Fruit fly (Drosophila melanogaster) whole organism, embryonic: ENCODE results near the gene Mlc1.
A peak's percentile ranks its signal among the peaks of the same experiment; 100 is the strongest.

Experiments
- Ada2b ChIP-seq: fragments of 200-800 bp; sonication (Bioruptor generic); IDR thresholded peaks from 2 replicates; pipeline ENCODE4 v1.3.6; 2022; ENCODE audit warnings: missing biosample characterization, missing genetic modification characterization
- CG10209 ChIP-seq: fragments of 200-800 bp; sonication (Bioruptor generic); optimal IDR thresholded peaks from 3 replicates; lab custom pipeline; 2017; ENCODE audit warnings: missing biosample characterization, mild to moderate bottlenecking, missing genetic modification characterization, missing genetic modification reagents
- CG10366 ChIP-seq: fragments of 200-800 bp; sonication (Bioruptor generic); IDR thresholded peaks from 2 replicates; pipeline ENCODE4 v1.3.6; 2022; ENCODE audit warnings: missing biosample characterization, missing genetic modification characterization
- CG11695 ChIP-seq: fragments of 200-800 bp; sonication (Bioruptor generic); IDR thresholded peaks from 3 replicates; pipeline ENCODE4 v1.3.6; 2022; ENCODE audit warnings: missing biosample characterization, missing genetic modification characterization
- CG13624 ChIP-seq: fragments of 200-800 bp; sonication (Bioruptor generic); optimal IDR thresholded peaks from 2 replicates; lab custom pipeline; 2016; ENCODE audit warnings: missing biosample characterization, missing genetic modification characterization
- CG14050 ChIP-seq: fragments of 200-800 bp; sonication (Bioruptor generic); IDR thresholded peaks from 3 replicates; pipeline ENCODE4 v1.3.6; 2022; ENCODE audit warnings: missing biosample characterization, missing genetic modification characterization
- CG17359 ChIP-seq: fragments of 200-800 bp; sonication (Bioruptor generic); optimal IDR thresholded peaks from 3 replicates; lab custom pipeline; 2018; ENCODE audit warnings: missing biosample characterization, mild to moderate bottlenecking, missing genetic modification characterization, moderate library complexity
- CG32767 ChIP-seq: fragments of 200-800 bp; sonication (Bioruptor generic); IDR thresholded peaks from 2 replicates; pipeline ENCODE4 v1.3.6; 2022; ENCODE audit warnings: missing biosample characterization, missing genetic modification characterization
- CG32772 ChIP-seq: fragments of 200-800 bp; sonication (Bioruptor generic); IDR thresholded peaks from 2 replicates; pipeline ENCODE4 v1.3.6; 2022; ENCODE audit warnings: missing biosample characterization, missing genetic modification characterization
- CG4404 ChIP-seq: fragments of 200-800 bp; sonication (Bioruptor generic); IDR thresholded peaks from 2 replicates; pipeline ENCODE4 v1.3.6; 2022; ENCODE audit warnings: missing biosample characterization, missing genetic modification characterization
- CG4820 ChIP-seq: fragments of 200-800 bp; sonication (Bioruptor generic); optimal IDR thresholded peaks from 3 replicates; lab custom pipeline; 2016; ENCODE audit warnings: missing biosample characterization, missing genetic modification characterization
- CG5180 ChIP-seq: fragments of 200-800 bp; sonication (Bioruptor generic); optimal IDR thresholded peaks from 3 replicates; lab custom pipeline; 2017; ENCODE audit warnings: missing biosample characterization, missing genetic modification characterization, mild to moderate bottlenecking, moderate library complexity, missing genetic modification reagents
- CG6683 ChIP-seq: fragments of 200-800 bp; sonication (Bioruptor generic); optimal IDR thresholded peaks from 2 replicates; lab custom pipeline; 2017; ENCODE audit warnings: missing biosample characterization, mild to moderate bottlenecking, missing genetic modification characterization, missing genetic modification reagents
- CG6765 ChIP-seq: fragments of 200-800 bp; sonication (Bioruptor generic); optimal IDR thresholded peaks from 3 replicates; lab custom pipeline; 2017; ENCODE audit warnings: missing biosample characterization, mild to moderate bottlenecking, missing genetic modification characterization
- Camta ChIP-seq: fragments of 200-800 bp; sonication (Bioruptor generic); optimal IDR thresholded peaks from 2 replicates; lab custom pipeline; 2016; ENCODE audit warnings: missing biosample characterization, missing genetic modification characterization
- Doc2 ChIP-seq: fragments of 200-800 bp; sonication (Bioruptor generic); IDR thresholded peaks from 2 replicates; pipeline ENCODE4 v1.3.6; 2022; ENCODE audit warnings: missing biosample characterization, missing genetic modification characterization
- Doc3 ChIP-seq: fragments of 200-800 bp; sonication (Bioruptor generic); IDR thresholded peaks from 3 replicates; pipeline ENCODE4 v1.3.6; 2022; ENCODE audit warnings: missing biosample characterization, missing genetic modification characterization; ENCODE audit not compliant: partially characterized antibody
- H2.0 ChIP-seq: fragments of 200-800 bp; sonication (Bioruptor generic); IDR thresholded peaks from 2 replicates; pipeline ENCODE4 v1.3.6; 2022; ENCODE audit warnings: missing biosample characterization, missing genetic modification characterization
- HHEX ChIP-seq: fragments of 200-800 bp; sonication (Bioruptor generic); optimal IDR thresholded peaks from 3 replicates; lab custom pipeline; 2017; ENCODE audit warnings: missing biosample characterization, mild to moderate bottlenecking, missing genetic modification characterization, missing genetic modification reagents
- HLH54F ChIP-seq: fragments of 200-800 bp; sonication (Bioruptor generic); optimal IDR thresholded peaks from 3 replicates; lab custom pipeline; 2016; ENCODE audit warnings: missing biosample characterization, missing genetic modification characterization
- Hand ChIP-seq: fragments of 200-800 bp; sonication (Bioruptor generic); optimal IDR thresholded peaks from 2 replicates; lab custom pipeline; 2017; ENCODE audit warnings: mild to moderate bottlenecking, missing biosample characterization, missing genetic modification reagents, missing genetic modification characterization
- Hmx ChIP-seq: fragments of 200-800 bp; sonication (Bioruptor generic); optimal IDR thresholded peaks from 2 replicates; lab custom pipeline; 2016; ENCODE audit warnings: missing biosample characterization, missing genetic modification characterization
- Hr51 ChIP-seq, 2 experiments: fragments of 200-800 bp; sonication (Bioruptor generic); optimal IDR thresholded peaks; 2 replicates in 1 of 2; 3 replicates in 1 of 2; lab custom pipeline; 2016 to 2018; ENCODE audit warnings: missing biosample characterization in 2 of 2, missing genetic modification characterization in 2 of 2, mild to moderate bottlenecking in 1 of 2, moderate library complexity in 1 of 2
- MTF-1 ChIP-seq: fragments of 200-800 bp; sonication (Bioruptor generic); optimal IDR thresholded peaks from 2 replicates; lab custom pipeline; 2018; ENCODE audit warnings: missing biosample characterization, mild to moderate bottlenecking, missing genetic modification characterization, borderline replicate concordance
- Nf-YA ChIP-seq: fragments of 200-800 bp; sonication (Bioruptor generic); IDR thresholded peaks from 2 replicates; pipeline ENCODE4 v1.3.6; 2022; ENCODE audit warnings: missing biosample characterization, missing genetic modification characterization
- Nf-YC ChIP-seq: fragments of 200-800 bp; optimal IDR thresholded peaks from 3 replicates; lab custom pipeline; 2019; ENCODE audit warnings: missing biosample characterization, mild to moderate bottlenecking, missing genetic modification characterization, moderate library complexity
- Oaz ChIP-seq: fragments of 200-800 bp; sonication (Bioruptor generic); IDR thresholded peaks from 2 replicates; pipeline ENCODE4 v1.3.6; 2022; ENCODE audit warnings: missing biosample characterization, missing genetic modification characterization
- Opbp ChIP-seq: fragments of 200-800 bp; sonication (Bioruptor generic); IDR thresholded peaks from 3 replicates; pipeline ENCODE4 v1.3.6; 2022; ENCODE audit warnings: missing biosample characterization, missing genetic modification characterization; ENCODE audit not compliant: partially characterized antibody
- Sin3A ChIP-seq: fragments of >200 bp; optimal IDR thresholded peaks from 2 replicates; lab custom pipeline; 2018
- Ssrp ChIP-seq: fragments of 200-800 bp; sonication (Bioruptor generic); optimal IDR thresholded peaks from 2 replicates; lab custom pipeline; 2018; ENCODE audit warnings: missing biosample characterization, mild to moderate bottlenecking, missing genetic modification characterization, moderate library complexity
- Taf1 ChIP-seq: fragments of 200-800 bp; sonication (Bioruptor generic); IDR thresholded peaks from 2 replicates; pipeline ENCODE4 v1.3.6; 2022; ENCODE audit warnings: missing biosample characterization, missing genetic modification characterization
- cad ChIP-seq: fragments of >200 bp; optimal IDR thresholded peaks from 2 replicates; lab custom pipeline; 2017; ENCODE audit warnings: missing biosample characterization, missing genetic modification characterization
- dan ChIP-seq: fragments of 200-800 bp; sonication (Bioruptor generic); IDR thresholded peaks from 2 replicates; pipeline ENCODE4 v1.3.6; 2022; ENCODE audit warnings: missing biosample characterization, missing genetic modification characterization
- danr ChIP-seq: fragments of 200-800 bp; sonication (Bioruptor generic); IDR thresholded peaks from 2 replicates; pipeline ENCODE4 v1.3.6; 2022; ENCODE audit warnings: missing biosample characterization, missing genetic modification characterization
- dati ChIP-seq: fragments of 200-800 bp; sonication (Bioruptor generic); IDR thresholded peaks from 2 replicates; pipeline ENCODE4 v1.3.6; 2022; ENCODE audit warnings: missing biosample characterization, missing genetic modification characterization
- dpn ChIP-seq, 2 experiments: fragments of 200-800 bp; sonication (Bioruptor generic); optimal IDR thresholded peaks; 3 replicates each; lab custom pipeline; 2016; ENCODE audit warnings: missing biosample characterization in 2 of 2, missing genetic modification characterization in 2 of 2
- fd3F ChIP-seq: fragments of 200-800 bp; sonication (Bioruptor generic); optimal IDR thresholded peaks from 2 replicates; lab custom pipeline; 2018; ENCODE audit warnings: missing biosample characterization, mild to moderate bottlenecking, missing genetic modification characterization, moderate library complexity
- fru ChIP-seq: fragments of >200 bp; optimal IDR thresholded peaks from 2 replicates; lab custom pipeline; 2017
- gcm ChIP-seq: fragments of 200-800 bp; sonication (Bioruptor generic); optimal IDR thresholded peaks from 2 replicates; lab custom pipeline; 2019; ENCODE audit warnings: missing biosample characterization, mild to moderate bottlenecking, missing genetic modification characterization, moderate library complexity
- gro ChIP-seq: fragments of 200-800 bp; sonication (Bioruptor generic); optimal IDR thresholded peaks from 2 replicates; lab custom pipeline; 2016; ENCODE audit warnings: missing biosample characterization, missing genetic modification characterization
- gt ChIP-seq: fragments of 200-800 bp; sonication (Bioruptor generic); IDR thresholded peaks from 2 replicates; pipeline ENCODE4 v1.3.6; 2022; ENCODE audit warnings: missing biosample characterization, missing genetic modification characterization
- kah ChIP-seq: fragments of 200-800 bp; sonication (Bioruptor generic); optimal IDR thresholded peaks from 2 replicates; lab custom pipeline; 2018; ENCODE audit warnings: missing biosample characterization, mild to moderate bottlenecking, missing genetic modification characterization
- kni ChIP-seq: fragments of 200-800 bp; sonication (Bioruptor generic); optimal IDR thresholded peaks from 3 replicates; lab custom pipeline; 2017; ENCODE audit warnings: mild to moderate bottlenecking, missing biosample characterization, missing genetic modification reagents, missing genetic modification characterization
- nau ChIP-seq: fragments of 200-800 bp; sonication (Bioruptor generic); optimal IDR thresholded peaks from 3 replicates; lab custom pipeline; 2017; ENCODE audit warnings: missing biosample characterization, mild to moderate bottlenecking, missing genetic modification characterization, missing genetic modification reagents
- p53 ChIP-seq: fragments of 200-800 bp; sonication (Bioruptor generic); optimal IDR thresholded peaks from 2 replicates; lab custom pipeline; 2016; ENCODE audit warnings: missing biosample characterization, missing genetic modification characterization
- pita ChIP-seq: fragments of 200-800 bp; sonication (Bioruptor generic); optimal IDR thresholded peaks from 2 replicates; lab custom pipeline; 2017; ENCODE audit warnings: missing biosample characterization, mild to moderate bottlenecking, missing genetic modification characterization
- pum ChIP-seq: fragments of 200-800 bp; sonication (Bioruptor generic); optimal IDR thresholded peaks from 2 replicates; lab custom pipeline; 2016; ENCODE audit warnings: missing biosample characterization, missing genetic modification characterization
- pzg ChIP-seq: fragments of 200-800 bp; sonication (Bioruptor generic); optimal IDR thresholded peaks from 3 replicates; lab custom pipeline; 2018; ENCODE audit warnings: missing biosample characterization, mild to moderate bottlenecking, missing genetic modification characterization, moderate library complexity
- scrt ChIP-seq: fragments of 200-800 bp; sonication (Bioruptor generic); optimal IDR thresholded peaks from 2 replicates; lab custom pipeline; 2018; ENCODE audit warnings: missing biosample characterization, mild to moderate bottlenecking, missing genetic modification characterization, moderate library complexity
- sd ChIP-seq: fragments of 200-800 bp; sonication (Bioruptor generic); optimal IDR thresholded peaks from 3 replicates; lab custom pipeline; 2018; ENCODE audit warnings: missing biosample characterization, mild to moderate bottlenecking, missing genetic modification characterization, moderate library complexity
- sr ChIP-seq: fragments of 200-800 bp; sonication (Bioruptor generic); IDR thresholded peaks from 3 replicates; pipeline ENCODE4 v1.3.6; 2022; ENCODE audit warnings: missing biosample characterization, missing genetic modification characterization

The Mlc1 gene

dm6 chr3R:27677174-27677726 is 17.3 kb upstream of the Mlc1 start, which contains the start of gene Hsdl2 (continued):
- peak; percentile 71 for TF ChIP-seq pzg (GFP tag; lab: Kevin White, UChicago)
- peak; percentile 45 for TF ChIP-seq CG5180 (GFP tag; lab: Kevin White, UChicago)
- no peak for TF ChIP-seq CG32767
- peak; percentile 60 for TF ChIP-seq Ada2b (GFP tag; lab: Robert Waterston, UW)
- no peak for TF ChIP-seq sr (GFP tag; lab: Robert Waterston, UW)
- peak; percentile 23 for TF ChIP-seq CG4820
- TF ChIP-seq dpn (GFP tag; optimal IDR thresholded peaks at IDR 0.05; lab: Kevin White, UChicago): peak in 1 of 2 experiments; percentile 29
- TF ChIP-seq Nf-YA (GFP tag; lab: Robert Waterston, UW): no peak
- no peak for TF ChIP-seq Nf-YC (tag; lab: Kevin White, UChicago)
- TF ChIP-seq H2.0: no peak
- TF ChIP-seq gt (GFP tag; lab: Robert Waterston, UW): no peak
- TF ChIP-seq gcm (GFP tag; lab: Kevin White, UChicago): no peak
- peak; percentile 28; the same call in 1 of the 2 replicates for TF ChIP-seq CG4404
- TF ChIP-seq CG13624 (GFP tag; lab: Kevin White, UChicago): no peak
- TF ChIP-seq dati (GFP tag; lab: Robert Waterston, UW): no peak
- no peak for TF ChIP-seq Doc2
- no peak for TF ChIP-seq CG6683
- TF ChIP-seq HHEX (GFP tag; lab: Kevin White, UChicago): no peak
- no peak for TF ChIP-seq Hr51 (GFP tag; optimal IDR thresholded peaks at IDR 0.05; lab: Kevin White, UChicago)
- peak; percentile 56 for TF ChIP-seq HLH54F (GFP tag; lab: Kevin White, UChicago)
- TF ChIP-seq Opbp (GFP tag; lab: Robert Waterston, UW): peak; percentile 65; the same call in 2 of the 3 replicates
- TF ChIP-seq dan (GFP tag; lab: Robert Waterston, UW): no peak
- no peak for TF ChIP-seq Ssrp (tag; lab: Kevin White, UChicago)
- TF ChIP-seq Doc3: peak; percentile 39; the same call in 2 of the 3 replicates
- TF ChIP-seq pum (GFP tag; lab: Kevin White, UChicago): peak; percentile 0
- no peak for TF ChIP-seq sd (tag; lab: Kevin White, UChicago)
- TF ChIP-seq Camta (GFP tag; lab: Kevin White, UChicago): no peak
- no peak for TF ChIP-seq Oaz (GFP tag; lab: Robert Waterston, UW)
- TF ChIP-seq CG14050: peak; percentile 47; the same call in 2 of the 3 replicates
- no peak for TF ChIP-seq kah
- no peak for TF ChIP-seq nau (GFP tag; lab: Kevin White, UChicago)
- TF ChIP-seq CG10209 (GFP tag; lab: Kevin White, UChicago): no peak
- peak; percentile 53 for TF ChIP-seq pita (GFP tag; lab: Kevin White, UChicago)
- TF ChIP-seq cad: no peak
- no peak for TF ChIP-seq fd3F (GFP tag; lab: Kevin White, UChicago)
- TF ChIP-seq Hand (GFP tag; lab: Kevin White, UChicago): no peak
- TF ChIP-seq CG32772 (GFP tag; lab: Robert Waterston, UW): 0 out of 2 replicates have a peak, but pooled peaks have one; percentile 29
- TF ChIP-seq p53: no peak
- no peak for TF ChIP-seq danr (GFP tag; lab: Robert Waterston, UW)
- no peak for TF ChIP-seq fru (lab: Kevin White, UChicago)
- TF ChIP-seq CG10366 (GFP tag; lab: Robert Waterston, UW): no peak
- TF ChIP-seq MTF-1 (GFP tag; lab: Kevin White, UChicago): no peak
- TF ChIP-seq Sin3A (lab: Kevin White, UChicago): peak; percentile 89
- TF ChIP-seq CG11695 (GFP tag; lab: Robert Waterston, UW): no peak
- no peak for TF ChIP-seq CG17359 (tag; lab: Kevin White, UChicago)
- no peak for TF ChIP-seq scrt (GFP tag; lab: Kevin White, UChicago)
- no peak for TF ChIP-seq CG6765 (GFP tag; lab: Kevin White, UChicago)
- no peak for TF ChIP-seq gro (GFP tag; lab: Kevin White, UChicago)
- TF ChIP-seq Taf1 (GFP tag; lab: Robert Waterston, UW): no peak
- no peak for TF ChIP-seq Hmx (GFP tag; lab: Kevin White, UChicago)
- no peak for TF ChIP-seq kni (GFP tag; lab: Kevin White, UChicago)
